Fruit fly (Drosophila melanogaster): ENCODE results near the gene ldd.

ldd gene

DNA sequence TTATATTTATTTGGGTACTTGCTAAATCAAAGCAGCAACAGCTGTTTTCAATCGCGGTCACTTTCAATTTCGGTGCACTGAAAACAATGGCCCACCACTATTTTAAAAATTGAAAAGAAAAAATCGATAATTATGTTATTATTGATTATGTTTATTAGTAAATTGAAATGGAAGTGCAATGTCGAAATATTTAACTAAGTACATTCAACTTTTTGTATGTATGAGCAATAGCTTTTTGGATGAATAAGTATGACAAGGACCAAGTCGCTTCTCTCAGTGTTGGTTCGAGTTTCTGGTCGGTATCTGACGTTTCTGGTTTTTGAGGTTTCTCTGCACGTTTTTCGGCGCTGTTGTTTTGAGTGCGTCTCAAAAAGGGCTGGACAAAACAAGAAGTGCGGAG is 742 bp downstream of the ldd start (continued):
- TF ChIP-seq cato (GFP tag; optimal IDR thresholded peaks at IDR 0.05; ENCODE audit: borderline replicate concordance) (peak; percentile 53), Fer3 (tag; optimal IDR thresholded peaks at IDR 0.05) (peak; percentile 64), lola (GFP tag; optimal IDR thresholded peaks at IDR 0.05) (peak in 1 of 3 experiments; percentile 66), Deaf1 (tag; optimal IDR thresholded peaks at IDR 0.05) (peak; percentile 19), Ssrp (tag; optimal IDR thresholded peaks at IDR 0.05) (peak; percentile 68), Gsc (GFP tag; IDR thresholded peaks at IDR 0.05) (no peak), Dll (GFP tag; IDR thresholded peaks at IDR 0.05; ENCODE audit: partially characterized antibody) (no peak), NC2α (GFP tag; optimal IDR thresholded peaks at IDR 0.05) (no peak), CG4404 (GFP tag; IDR thresholded peaks at IDR 0.05) (peak; percentile 44), tin (GFP tag; optimal IDR thresholded peaks at IDR 0.05) (peak; percentile 71), CG32772 (GFP tag; IDR thresholded peaks at IDR 0.05) (peak; percentile 55), CG6854 (GFP tag; optimal IDR thresholded peaks at IDR 0.05) (no peak), CG11723 (GFP tag; optimal IDR thresholded peaks at IDR 0.05) (no peak), sima (GFP tag; optimal IDR thresholded peaks at IDR 0.05) (no peak), Myb (GFP tag; optimal IDR thresholded peaks at IDR 0.05) (no peak), sd (tag; optimal IDR thresholded peaks at IDR 0.05) (no peak), trh (GFP tag; optimal IDR thresholded peaks at IDR 0.05) (peak; percentile 44), hbn (GFP tag; IDR thresholded peaks at IDR 0.05; ENCODE audit: partially characterized antibody) (no peak), Hey (tag; optimal IDR thresholded peaks at IDR 0.05) (no peak), CG12299 (tag; optimal IDR thresholded peaks at IDR 0.05) (peak; percentile 43), slp2 (GFP tag; optimal IDR thresholded peaks at IDR 0.05) (peak; percentile 23), dm (GFP tag; optimal IDR thresholded peaks at IDR 0.05) (no peak), zfh1 (GFP tag; IDR thresholded peaks at IDR 0.05) (peak; percentile 69; the same call in 2 of the 3 replicates), fu2 (GFP tag; optimal IDR thresholded peaks at IDR 0.05) (no peak), dmrt99B (tag; optimal IDR thresholded peaks at IDR 0.05) (peak; percentile 79), run (tag; optimal IDR thresholded peaks at IDR 0.05) (peak; percentile 17), CG8281 (tag; optimal IDR thresholded peaks at IDR 0.05) (peak; percentile 35), CG31365 (tag; optimal IDR thresholded peaks at IDR 0.05) (no peak), Ada2b (GFP tag; IDR thresholded peaks at IDR 0.05) (peak; percentile 57), wdn (GFP tag; IDR thresholded peaks at IDR 0.05) (peak; percentile 53; the same call in 1 of the 2 replicates), hkb (optimal IDR thresholded peaks at IDR 0.05) (no peak), hkb (GFP tag; IDR thresholded peaks at IDR 0.05) (peak; percentile 70), CG6791 (GFP tag; IDR thresholded peaks at IDR 0.05; ENCODE audit: partially characterized antibody) (no peak), CG2678 (tag; optimal IDR thresholded peaks at IDR 0.05) (peak; percentile 81), CG4328 (GFP tag; optimal IDR thresholded peaks at IDR 0.05) (peak; percentile 1), CG10274 (GFP tag; optimal IDR thresholded peaks at IDR 0.05) (peak; percentile 18), CG10267 (tag; optimal IDR thresholded peaks at IDR 0.05) (peak; percentile 62), tup (GFP tag; optimal IDR thresholded peaks at IDR 0.05) (peak; percentile 22), GATAe (GFP tag; conservative IDR thresholded peaks at IDR 0.05) (no peak), h (optimal IDR thresholded peaks at IDR 0.05) (no peak), bcd (GFP tag; optimal IDR thresholded peaks at IDR 0.05) (peak; percentile 61), hb (GFP tag; IDR thresholded peaks at IDR 0.05; ENCODE audit: partially characterized antibody) (no peak), CG6254 (GFP tag; optimal IDR thresholded peaks at IDR 0.05) (peak; percentile 35), caup (GFP tag; optimal IDR thresholded peaks at IDR 0.05; ENCODE audit: severe bottlenecking) (peak; percentile 44), bigmax (GFP tag; optimal IDR thresholded peaks at IDR 0.05) (no peak), cwo (GFP tag; optimal IDR thresholded peaks at IDR 0.05) (peak; percentile 60), CG4854 (GFP tag; optimal IDR thresholded peaks at IDR 0.05) (peak; percentile 41), vvl (GFP tag; IDR thresholded peaks at IDR 0.05) (no peak; the same call in 1 of the 2 replicates), CG3163 (GFP tag; optimal IDR thresholded peaks at IDR 0.05) (no peak), E2f2 (GFP tag; IDR thresholded peaks at IDR 0.05) (peak; percentile 36; the same call in 1 of the 2 replicates), Vsx1 (GFP tag; optimal IDR thresholded peaks at IDR 0.05) (peak; percentile 35)
